Fruit fly (Drosophila melanogaster): ENCODE results near the gene TwdlE.

dm6 chr2L:7840152-7840551 is 20.5 kb downstream of the TwdlE start, which contains the start of gene CG14537:
- TF ChIP-seq psq (optimal IDR thresholded peaks at IDR 0.05) (no peak), Sin3A (optimal IDR thresholded peaks at IDR 0.05) (no peak), ttk (optimal IDR thresholded peaks at IDR 0.05) (no peak), h (optimal IDR thresholded peaks at IDR 0.05) (no peak), insv (optimal IDR thresholded peaks at IDR 0.05) (no peak), Myc (optimal IDR thresholded peaks at IDR 0.05) (no peak)

Measured in Kc167 (cell line).